Worm (Caenorhabditis elegans): ENCODE data around the gene F35G2.5.

ce11 chrIV:12203968-12204367, 15.4 kb upstream of the F35G2.5 start:
- no peak for TF ChIP-seq ceh-100 (GFP tag; IDR thresholded peaks at IDR 0.05)
- TF ChIP-seq sdz-38 (tag; optimal IDR thresholded peaks at IDR 0.05) = no peak
- TF ChIP-seq hlh-12 (tag; optimal IDR thresholded peaks at IDR 0.05) = no peak
- TF ChIP-seq ztf-28 (GFP tag; IDR thresholded peaks at IDR 0.05) = no peak
- no peak for TF ChIP-seq sptf-2 (GFP tag; optimal IDR thresholded peaks at IDR 0.05)
- no peak for TF ChIP-seq pha-4 (tag; optimal IDR thresholded peaks at IDR 0.05)
- TF ChIP-seq efl-1 (GFP tag; optimal IDR thresholded peaks at IDR 0.05) = no peak
- no peak for TF ChIP-seq egrh-3 (GFP tag; IDR thresholded peaks at IDR 0.05)
- TF ChIP-seq tbx-9 (tag; optimal IDR thresholded peaks at IDR 0.05; ENCODE audit: borderline replicate concordance) = no peak
- no peak for TF ChIP-seq F55B11.4 (tag; optimal IDR thresholded peaks at IDR 0.05; ENCODE audit: borderline replicate concordance, insufficient read depth)
- no peak for TF ChIP-seq snpc-1.3 (tag; optimal IDR thresholded peaks at IDR 0.05; ENCODE audit: insufficient read depth)

All from whole organism, young adult.